Worm (Caenorhabditis elegans) whole organism, L3 larva: ENCODE measurements around the gene metl-1.
A peak's percentile ranks its signal among the peaks of the same experiment; 100 is the strongest.

Experiments
- ZK546.5 ChIP-seq: sonication (generic microtip); optimal IDR thresholded peaks from 2 replicates; lab custom pipeline; 2017; ENCODE audit warnings: missing biosample characterization, missing genetic modification characterization
- aly-2 ChIP-seq: fragments of 150-350 bp; optimal IDR thresholded peaks from 2 replicates; lab custom pipeline; 2014; ENCODE audit warnings: missing biosample characterization, missing genetic modification characterization
- ama-1 ChIP-seq: fragments of 150-350 bp; optimal IDR thresholded peaks from 2 replicates; lab custom pipeline; 2018
- ceh-16 ChIP-seq: sonication (generic microtip); optimal IDR thresholded peaks from 2 replicates; lab custom pipeline; 2017; ENCODE audit warnings: missing biosample characterization, missing genetic modification characterization
- ceh-82 ChIP-seq: fragments of 150-350 bp; optimal IDR thresholded peaks from 2 replicates; lab custom pipeline; 2014; ENCODE audit warnings: missing biosample characterization, missing genetic modification characterization
- ceh-9 ChIP-seq: sonication (generic microtip); optimal IDR thresholded peaks from 2 replicates; lab custom pipeline; 2018; ENCODE audit warnings: missing biosample characterization, missing genetic modification characterization
- egl-27 ChIP-seq: sonication (generic microtip); optimal IDR thresholded peaks from 4 replicates; lab custom pipeline; 2017; ENCODE audit warnings: missing biosample characterization, missing genetic modification reagents, missing genetic modification characterization
- egl-5 ChIP-seq: fragments of 150-350 bp; optimal IDR thresholded peaks from 2 replicates; lab custom pipeline; 2017; ENCODE audit warnings: missing biosample characterization, missing genetic modification reagents, missing genetic modification characterization, inconsistent platforms
- elt-1 ChIP-seq: fragments of 150-350 bp; optimal IDR thresholded peaks from 2 replicates; lab custom pipeline; 2014; ENCODE audit warnings: missing biosample characterization, missing genetic modification characterization
- elt-2 ChIP-seq: sonication (generic microtip); optimal IDR thresholded peaks from 2 replicates; lab custom pipeline; 2016; ENCODE audit warnings: missing genetic modification reagents, mild to moderate bottlenecking, missing genetic modification characterization, missing compliant biosample characterization
- eor-1 ChIP-seq, 2 experiments: fragments of 150-350 bp; optimal IDR thresholded peaks; 2 replicates each; lab custom pipeline; 2014 to 2018; ENCODE audit warnings: missing biosample characterization in 2 of 2, missing genetic modification characterization in 2 of 2
- fkh-10 ChIP-seq: sonication (generic microtip); optimal IDR thresholded peaks from 2 replicates; lab custom pipeline; 2017; ENCODE audit warnings: missing biosample characterization, missing genetic modification reagents, missing genetic modification characterization
- fkh-2 ChIP-seq: fragments of 150-350 bp; optimal IDR thresholded peaks from 2 replicates; lab custom pipeline; 2014; ENCODE audit warnings: missing biosample characterization, missing genetic modification reagents, missing genetic modification characterization
- fos-1 ChIP-seq: fragments of 150-350 bp; optimal IDR thresholded peaks from 2 replicates; lab custom pipeline; 2014; ENCODE audit warnings: missing biosample characterization, missing genetic modification characterization
- hmg-11 ChIP-seq: sonication (generic microtip); optimal IDR thresholded peaks from 2 replicates; lab custom pipeline; 2016; ENCODE audit warnings: missing genetic modification characterization, missing compliant biosample characterization
- jun-1 ChIP-seq: fragments of 150-350 bp; optimal IDR thresholded peaks from 2 replicates; lab custom pipeline; 2014; ENCODE audit warnings: missing biosample characterization, missing genetic modification reagents, missing genetic modification characterization
- lin-15B ChIP-seq: fragments of 150-350 bp; optimal IDR thresholded peaks from 2 replicates; lab custom pipeline; 2014; ENCODE audit warnings: missing biosample characterization, missing genetic modification characterization
- lin-39 ChIP-seq: fragments of 150-350 bp; optimal IDR thresholded peaks from 2 replicates; lab custom pipeline; 2018; ENCODE audit warnings: missing biosample characterization, missing genetic modification reagents, missing genetic modification characterization
- lsy-12 ChIP-seq: sonication (generic microtip); optimal IDR thresholded peaks from 2 replicates; lab custom pipeline; 2016; ENCODE audit warnings: mild to moderate bottlenecking, missing genetic modification characterization, missing compliant biosample characterization
- mdl-1 ChIP-seq: fragments of 150-350 bp; optimal IDR thresholded peaks from 2 replicates; lab custom pipeline; 2014; ENCODE audit warnings: missing biosample characterization, missing genetic modification characterization
- nfya-1 ChIP-seq: sonication (generic microtip); optimal IDR thresholded peaks from 2 replicates; lab custom pipeline; 2017; ENCODE audit warnings: missing genetic modification characterization, mild to moderate bottlenecking, missing compliant biosample characterization, antibody characterized with exemption, moderate library complexity; ENCODE audit not compliant: insufficient read depth
- nhr-11 ChIP-seq: fragments of 150-350 bp; optimal IDR thresholded peaks from 2 replicates; lab custom pipeline; 2014; ENCODE audit warnings: missing biosample characterization, missing genetic modification characterization
- nhr-12 ChIP-seq: fragments of 150-350 bp; optimal IDR thresholded peaks from 2 replicates; lab custom pipeline; 2014; ENCODE audit warnings: missing biosample characterization, missing genetic modification characterization
- nhr-23 ChIP-seq: fragments of 150-350 bp; optimal IDR thresholded peaks from 2 replicates; lab custom pipeline; 2014; ENCODE audit warnings: missing biosample characterization, missing genetic modification reagents, missing genetic modification characterization
- nhr-25 ChIP-seq: sonication (generic microtip); optimal IDR thresholded peaks from 2 replicates; lab custom pipeline; 2017; ENCODE audit warnings: missing biosample characterization, missing genetic modification characterization
- nhr-28 ChIP-seq: fragments of 150-350 bp; optimal IDR thresholded peaks from 2 replicates; lab custom pipeline; 2014; ENCODE audit warnings: missing biosample characterization, missing genetic modification characterization
- nhr-43 ChIP-seq: sonication (generic microtip); optimal IDR thresholded peaks from 2 replicates; lab custom pipeline; 2016; ENCODE audit warnings: mild to moderate bottlenecking, missing genetic modification characterization, missing compliant biosample characterization; ENCODE audit not compliant: poor library complexity, severe bottlenecking
- nhr-67 ChIP-seq: fragments of 150-350 bp; optimal IDR thresholded peaks from 2 replicates; lab custom pipeline; 2014; ENCODE audit warnings: missing biosample characterization, missing genetic modification characterization
- nhr-76 ChIP-seq: fragments of 150-350 bp; sonication (generic microtip); optimal IDR thresholded peaks from 5 replicates; lab custom pipeline; 2014; ENCODE audit warnings: missing biosample characterization, missing genetic modification characterization
- nhr-77 ChIP-seq: fragments of 150-350 bp; optimal IDR thresholded peaks from 2 replicates; lab custom pipeline; 2014; ENCODE audit warnings: missing biosample characterization, missing genetic modification characterization
- pqm-1 ChIP-seq: fragments of 150-350 bp; optimal IDR thresholded peaks from 2 replicates; lab custom pipeline; 2017; ENCODE audit warnings: missing biosample characterization, missing genetic modification characterization, inconsistent platforms
- sea-2 ChIP-seq: fragments of 150-350 bp; sonication (generic microtip); optimal IDR thresholded peaks from 4 replicates; lab custom pipeline; 2014; ENCODE audit warnings: missing biosample characterization, missing genetic modification reagents, missing genetic modification characterization
- skn-1 ChIP-seq: fragments of 150-350 bp; optimal IDR thresholded peaks from 2 replicates; lab custom pipeline; 2014; ENCODE audit warnings: missing biosample characterization, missing genetic modification characterization
- snpc-4 ChIP-seq: fragments of 150-350 bp; optimal IDR thresholded peaks from 2 replicates; lab custom pipeline; 2014; ENCODE audit warnings: missing biosample characterization, missing genetic modification characterization
- tbx-2 ChIP-seq: sonication (generic microtip); optimal IDR thresholded peaks from 2 replicates; lab custom pipeline; 2016; ENCODE audit warnings: mild to moderate bottlenecking, missing genetic modification characterization, missing compliant biosample characterization
- unc-39 ChIP-seq: sonication (generic microtip); optimal IDR thresholded peaks from 4 replicates; lab custom pipeline; 2017; ENCODE audit warnings: missing biosample characterization, missing genetic modification characterization
- unc-62 ChIP-seq: fragments of 150-350 bp; sonication (generic microtip); optimal IDR thresholded peaks from 4 replicates; lab custom pipeline; 2014; ENCODE audit warnings: missing biosample characterization, missing genetic modification reagents, missing genetic modification characterization
- zag-1 ChIP-seq: fragments of 150-350 bp; optimal IDR thresholded peaks from 2 replicates; lab custom pipeline; 2014; ENCODE audit warnings: missing biosample characterization, missing genetic modification characterization
- ztf-11 ChIP-seq: fragments of 150-350 bp; optimal IDR thresholded peaks from 2 replicates; lab custom pipeline; 2014; ENCODE audit warnings: missing biosample characterization, missing genetic modification characterization
- ztf-4 ChIP-seq: fragments of 150-350 bp; optimal IDR thresholded peaks from 2 replicates; lab custom pipeline; 2014; ENCODE audit warnings: missing biosample characterization, missing genetic modification characterization

Gene metl-1

DNA sequence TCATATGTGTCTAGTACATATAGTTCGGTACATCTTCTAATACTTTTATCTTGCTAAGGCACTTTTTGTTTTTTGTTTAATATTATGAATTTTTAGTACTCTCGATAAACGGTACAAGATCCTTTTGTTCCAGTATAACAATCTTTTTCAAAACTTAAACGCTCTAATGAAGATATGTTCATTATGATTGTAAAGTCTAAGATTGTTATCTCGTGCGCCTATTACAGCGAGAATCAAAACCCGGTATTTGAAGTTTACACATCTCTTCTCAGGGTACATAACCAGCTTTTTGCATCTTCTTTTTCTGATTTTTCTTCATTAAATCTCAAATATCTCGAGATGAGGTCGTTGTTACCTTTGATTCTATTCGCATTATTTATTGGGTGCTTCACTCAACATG is 14.6 kb upstream of the metl-1 start, which contains the start of gene B0334.13:
B0334.13 (plus strand) TSS at position 301 of the 400 bp plus-strand sequence.
- TF ChIP-seq elt-1 (tag; lab: Kevin White, UChicago): peak; percentile 13
- TF ChIP-seq sea-2: no peak
- TF ChIP-seq nhr-43 (tag; lab: Kevin White, UChicago): no peak
- TF ChIP-seq ztf-11 (tag; lab: Kevin White, UChicago): no peak
- no peak for TF ChIP-seq mdl-1
- no peak for TF ChIP-seq nhr-77 (tag; lab: Kevin White, UChicago)
- TF ChIP-seq egl-5 (tag; lab: Kevin White, UChicago): no peak
- TF ChIP-seq nhr-28 (tag; lab: Kevin White, UChicago): no peak
- no peak for TF ChIP-seq ceh-16 (tag; lab: Kevin White, UChicago)
- no peak for TF ChIP-seq nhr-11 (tag; lab: Kevin White, UChicago)
- no peak for TF ChIP-seq lsy-12 (tag; lab: Kevin White, UChicago)
- TF ChIP-seq lin-15B (tag; lab: Kevin White, UChicago): no peak
- no peak for TF ChIP-seq pqm-1
- peak; percentile 43 for TF ChIP-seq nhr-25 (tag; lab: Kevin White, UChicago)

DNA sequence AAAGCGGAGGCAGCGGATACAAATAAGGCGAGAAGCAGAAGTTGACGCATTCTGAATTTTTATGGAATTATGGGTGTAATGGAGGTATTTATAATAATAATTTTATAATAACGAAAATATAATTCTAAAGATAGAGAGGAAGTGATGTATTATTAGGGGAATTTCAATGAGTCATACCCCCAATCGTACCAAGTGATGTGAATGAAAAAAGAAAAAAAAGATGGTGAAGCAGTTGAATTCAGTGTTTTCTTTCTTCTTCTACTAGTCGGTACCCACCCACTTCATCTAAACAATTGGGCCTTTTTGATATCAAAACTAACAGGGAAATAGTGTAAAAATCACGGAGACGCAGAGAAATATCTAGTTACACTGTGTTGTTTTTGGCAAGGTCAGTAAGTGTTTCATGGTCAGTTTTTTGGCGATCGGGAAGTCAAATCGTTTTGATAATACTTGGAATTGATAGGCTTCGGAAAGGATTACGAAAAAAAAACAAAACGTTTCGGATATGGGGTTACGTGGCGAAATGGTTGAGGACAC is 13.4 kb upstream of the metl-1 start, which contains the start of gene ttr-18:
ttr-18 (minus strand) TSS at position 51 of the 537 bp plus-strand sequence.
- TF ChIP-seq nhr-23 (tag; lab: Kevin White, UChicago) (peak; percentile 4), nfya-1 (no peak), nhr-25 (tag; lab: Kevin White, UChicago) (peak; percentile 37), egl-27 (tag; lab: Kevin White, UChicago) (peak; percentile 12)

- TF ChIP-seq ztf-4 (tag; lab: Kevin White, UChicago) (no peak), fos-1 (tag; lab: Kevin White, UChicago) (no peak), fkh-2 (tag; lab: Kevin White, UChicago) (no peak), ama-1 (lab: Kevin White, UChicago) (peak; percentile 39), aly-2 (no peak)
Observed at ce11 chrII:11485200-11485599, 11.8 kb upstream of the metl-1 start, which contains the start of gene twk-5. Gene twk-5, minus strand, starts transcription at chrII:11485300.

ce11 chrII:11484600-11484999 is 11.2 kb upstream of the metl-1 start:
- TF ChIP-seq unc-39 (tag; lab: Kevin White, UChicago) (no peak), egl-27 (tag; lab: Kevin White, UChicago) (no peak), unc-62 (no peak), hmg-11 (peak; percentile 93), jun-1 (peak; percentile 9), ceh-16 (tag; lab: Kevin White, UChicago) (peak; percentile 34), tbx-2 (tag; lab: Kevin White, UChicago) (peak; percentile 47), nhr-23 (tag; lab: Kevin White, UChicago) (peak; percentile 36), nhr-43 (tag; lab: Kevin White, UChicago) (peak; percentile 86), nfya-1 (no peak), ceh-82 (no peak), zag-1 (no peak), lsy-12 (tag; lab: Kevin White, UChicago) (peak; percentile 91), nhr-77 (tag; lab: Kevin White, UChicago) (peak; percentile 50), elt-2 (tag; lab: Kevin White, UChicago) (peak; percentile 54), fos-1 (tag; lab: Kevin White, UChicago) (no peak), aly-2 (no peak), skn-1 (tag; lab: Kevin White, UChicago) (peak; percentile 48), nhr-76 (tag; lab: Kevin White, UChicago) (no peak), nhr-25 (tag; lab: Kevin White, UChicago) (peak; percentile 77), pqm-1 (peak; percentile 29), fkh-2 (tag; lab: Kevin White, UChicago) (no peak), lin-39 (tag; lab: Kevin White, UChicago) (peak; percentile 81), lin-15B (tag; lab: Kevin White, UChicago) (peak; percentile 32)

- TF ChIP-seq lsy-12 (tag; lab: Kevin White, UChicago) (no peak), elt-1 (tag; lab: Kevin White, UChicago) (no peak), eor-1 (tag; optimal IDR thresholded peaks at IDR 0.05; lab: Kevin White, UChicago) (no peak), jun-1 (no peak), egl-27 (tag; lab: Kevin White, UChicago) (no peak), snpc-4 (tag; lab: Kevin White, UChicago) (no peak), lin-15B (tag; lab: Kevin White, UChicago) (no peak), mdl-1 (no peak), nhr-76 (tag; lab: Kevin White, UChicago) (no peak), fkh-10 (no peak), nhr-12 (tag; lab: Kevin White, UChicago) (no peak), ztf-4 (tag; lab: Kevin White, UChicago) (no peak), tbx-2 (tag; lab: Kevin White, UChicago) (no peak), nhr-11 (tag; lab: Kevin White, UChicago) (no peak), ceh-9 (tag; lab: Kevin White, UChicago) (no peak), nhr-23 (tag; lab: Kevin White, UChicago) (no peak), nhr-67 (tag; lab: Kevin White, UChicago) (no peak), ZK546.5 (tag; lab: Kevin White, UChicago) (no peak)
Observed at ce11 chrII:11479076-11479475, 5.7 kb upstream of the metl-1 start, which contains the start of gene W02B12.12. Gene W02B12.12, minus strand, starts transcription at chrII:11479176.
